Worm (Caenorhabditis elegans) whole organism, L2 larva: Measurements from ENCODE around the gene str-248.

Source experiments
- ZK546.5 ChIP-seq: sonication (generic microtip); optimal IDR thresholded peaks from 2 replicates; lab custom pipeline; 2017; ENCODE audit warnings: missing biosample characterization, missing genetic modification characterization
- ama-1 ChIP-seq: fragments of 150-350 bp; optimal IDR thresholded peaks from 2 replicates; lab custom pipeline; 2018; ENCODE audit warnings: inconsistent platforms
- ceh-82 ChIP-seq: fragments of 150-350 bp; optimal IDR thresholded peaks from 2 replicates; lab custom pipeline; 2014; ENCODE audit warnings: missing biosample characterization, missing genetic modification characterization
- lsy-2 ChIP-seq, 2 experiments: fragments of 150-350 bp in 1 of 2; sonication (generic microtip) in 1 of 2; optimal IDR thresholded peaks; 2 replicates each; lab custom pipeline; 2014 to 2017; ENCODE audit warnings: missing biosample characterization in 2 of 2, missing genetic modification characterization in 2 of 2
- mdl-1 ChIP-seq, 2 experiments: fragments of 150-350 bp in 1 of 2; sonication (generic microtip) in 1 of 2; optimal IDR thresholded peaks; 2 replicates each; lab custom pipeline; 2017; ENCODE audit warnings: missing biosample characterization in 2 of 2, missing genetic modification characterization in 2 of 2
- nhr-10 ChIP-seq: sonication (generic microtip); optimal IDR thresholded peaks from 2 replicates; lab custom pipeline; 2017; ENCODE audit warnings: missing biosample characterization, missing genetic modification characterization
- nhr-25 ChIP-seq: fragments of 150-350 bp; sonication (generic microtip); optimal IDR thresholded peaks from 3 replicates; lab custom pipeline; 2014; ENCODE audit warnings: missing biosample characterization, missing genetic modification characterization
- skn-1 ChIP-seq: sonication (generic microtip); optimal IDR thresholded peaks from 2 replicates; lab custom pipeline; 2017; ENCODE audit warnings: missing biosample characterization, missing genetic modification characterization
- sma-3 ChIP-seq: sonication (generic microtip); optimal IDR thresholded peaks from 2 replicates; lab custom pipeline; 2016; ENCODE audit warnings: missing genetic modification reagents, missing genetic modification characterization, missing compliant biosample characterization
- snpc-4 ChIP-seq: fragments of 150-350 bp; optimal IDR thresholded peaks from 2 replicates; lab custom pipeline; 2014; ENCODE audit warnings: missing biosample characterization, missing genetic modification characterization
- unc-39 ChIP-seq: fragments of 150-350 bp; optimal IDR thresholded peaks from 2 replicates; lab custom pipeline; 2014; ENCODE audit warnings: missing biosample characterization, missing genetic modification characterization
- unc-62 ChIP-seq: fragments of 150-350 bp; optimal IDR thresholded peaks from 2 replicates; lab custom pipeline; 2014; ENCODE audit warnings: missing biosample characterization, missing genetic modification reagents, missing genetic modification characterization
- zag-1 ChIP-seq: fragments of 150-350 bp; optimal IDR thresholded peaks from 2 replicates; lab custom pipeline; 2014; ENCODE audit warnings: missing biosample characterization, missing genetic modification characterization
- ztf-11 ChIP-seq: sonication (generic microtip); optimal IDR thresholded peaks from 2 replicates; lab custom pipeline; 2017; ENCODE audit warnings: missing biosample characterization, missing genetic modification characterization

- no peak for TF ChIP-seq unc-39 (tag; lab: Kevin White, UChicago)
- no peak for TF ChIP-seq ztf-11 (tag; lab: Kevin White, UChicago)
- TF ChIP-seq ZK546.5 (tag; lab: Kevin White, UChicago), result no peak
- no peak for TF ChIP-seq snpc-4 (tag; lab: Kevin White, UChicago)
- no peak for TF ChIP-seq lsy-2 (tag; optimal IDR thresholded peaks at IDR 0.05; lab: Kevin White, UChicago)
- TF ChIP-seq nhr-25, result no peak
- no peak for TF ChIP-seq zag-1
- no peak for TF ChIP-seq sma-3 (GFP tag; lab: Kevin White, UChicago)
- TF ChIP-seq mdl-1 (tag; optimal IDR thresholded peaks at IDR 0.05; lab: Kevin White, UChicago), result no peak
- TF ChIP-seq skn-1 (tag; lab: Kevin White, UChicago), result no peak
- no peak for TF ChIP-seq unc-62
- TF ChIP-seq nhr-10 (tag; lab: Kevin White, UChicago), result no peak
- no peak for TF ChIP-seq ama-1 (lab: Kevin White, UChicago)
- no peak for TF ChIP-seq ceh-82 (tag; lab: Kevin White, UChicago)
Measured at ce11 chrV:15612886-15613285, 16.6 kb downstream of the str-248 start, which contains the start of gene str-263.
